Worm (Caenorhabditis elegans): Measurements from ENCODE around the gene R11D1.10.

Gene R11D1.10

DNA sequence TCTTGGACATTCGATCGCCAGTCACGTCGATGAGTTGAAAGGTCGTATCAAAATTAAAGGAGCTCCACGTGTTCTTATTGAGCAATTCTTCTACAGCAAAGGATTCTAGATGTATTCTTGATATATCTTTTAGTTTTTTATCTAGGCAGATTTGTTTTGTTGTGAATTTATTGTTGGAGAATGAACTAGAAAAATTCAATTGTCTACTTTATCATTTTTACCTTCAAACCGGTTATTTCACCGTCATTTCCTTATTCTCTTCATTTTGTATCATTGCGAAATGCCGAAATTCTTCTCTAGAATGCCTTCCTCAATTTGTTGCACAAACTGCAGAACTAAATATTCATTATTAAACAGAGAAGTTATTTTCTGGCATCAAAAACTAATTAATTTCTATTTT, at the start of gene R11D1.10:
TSS of gene R11D1.10 (plus strand) at position 301 of the 400 bp plus-strand sequence.
- TF ChIP-seq egl-27 (tag; optimal IDR thresholded peaks at IDR 0.05) (no peak), ceh-16 (tag; optimal IDR thresholded peaks at IDR 0.05) (no peak), nhr-129 (tag; optimal IDR thresholded peaks at IDR 0.05) (no peak), sma-3 (GFP tag; optimal IDR thresholded peaks at IDR 0.05) (no peak), ztf-11 (tag; optimal IDR thresholded peaks at IDR 0.05) (no peak), lin-13 (GFP tag; optimal IDR thresholded peaks at IDR 0.05) (no peak), nhr-12 (tag; optimal IDR thresholded peaks at IDR 0.05) (no peak), unc-55 (GFP tag; optimal IDR thresholded peaks at IDR 0.05) (no peak), nhr-237 (tag; optimal IDR thresholded peaks at IDR 0.05) (no peak)

DNA sequence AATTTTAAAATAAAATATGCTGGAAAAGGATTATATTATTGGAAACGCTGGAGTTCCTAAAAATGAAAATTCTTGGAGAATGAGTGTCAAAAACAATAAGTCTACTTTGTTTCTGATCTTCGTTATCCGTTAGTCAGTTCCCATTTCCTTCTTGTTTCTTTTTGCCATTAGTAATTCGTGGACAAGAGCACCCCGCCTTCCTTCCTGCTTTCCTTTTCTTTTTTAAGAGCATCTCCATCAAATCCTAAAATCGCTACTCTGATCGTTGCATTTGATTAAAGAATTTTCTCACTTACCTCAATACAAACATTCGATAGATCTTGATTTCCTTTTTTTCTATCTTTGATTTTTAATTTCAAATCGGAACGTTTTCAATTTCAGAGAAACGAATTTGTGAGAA, 49.5 kb upstream of the R11D1.10 start, which contains the start of gene frpr-15:
TSS of gene frpr-15 (plus strand) at position 301 of the 400 bp plus-strand sequence.
- no peak for TF ChIP-seq ceh-16 (tag; optimal IDR thresholded peaks at IDR 0.05)
- no peak for TF ChIP-seq nhr-23 (tag; optimal IDR thresholded peaks at IDR 0.05)
- TF ChIP-seq fos-1 (tag; optimal IDR thresholded peaks at IDR 0.05): no peak
- TF ChIP-seq F13H6.1 (tag; optimal IDR thresholded peaks at IDR 0.05): no peak
- no peak for TF ChIP-seq nhr-11 (tag; optimal IDR thresholded peaks at IDR 0.05)
- TF ChIP-seq egl-27 (tag; optimal IDR thresholded peaks at IDR 0.05): no peak
- no peak for TF ChIP-seq unc-55 (GFP tag; optimal IDR thresholded peaks at IDR 0.05)
- TF ChIP-seq gmeb-1 (tag; optimal IDR thresholded peaks at IDR 0.05): no peak
- TF ChIP-seq ztf-11 (tag; optimal IDR thresholded peaks at IDR 0.05): no peak
- no peak for TF ChIP-seq zag-1 (tag; optimal IDR thresholded peaks at IDR 0.05)
- no peak for TF ChIP-seq sma-3 (GFP tag; optimal IDR thresholded peaks at IDR 0.05)
- TF ChIP-seq alr-1 (tag; optimal IDR thresholded peaks at IDR 0.05): no peak
- TF ChIP-seq mbf-1 (tag; optimal IDR thresholded peaks at IDR 0.05): no peak
- no peak for TF ChIP-seq lin-11 (tag; optimal IDR thresholded peaks at IDR 0.05)
- no peak for TF ChIP-seq ZK546.5 (tag; optimal IDR thresholded peaks at IDR 0.05)

DNA sequence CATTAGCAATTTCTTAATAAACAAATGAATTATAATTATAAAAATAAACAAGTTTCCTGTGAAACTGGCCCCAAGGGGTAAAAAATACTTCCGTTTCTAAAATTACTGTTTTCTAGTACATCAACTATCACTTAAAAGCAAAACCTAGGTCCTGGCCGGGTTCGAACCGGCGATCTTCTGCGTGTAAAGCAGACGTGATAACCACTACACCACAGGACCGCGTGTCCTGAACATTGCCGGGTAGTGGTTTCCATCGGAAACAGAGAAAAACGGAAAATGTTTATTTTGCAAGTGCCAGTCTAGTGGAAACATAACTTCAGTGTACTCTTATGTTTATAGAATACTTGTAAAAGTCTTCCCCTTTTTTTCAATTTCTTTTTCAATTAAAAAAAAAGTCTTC, 46.1 kb upstream of the R11D1.10 start:
- TF ChIP-seq ztf-11 (tag; optimal IDR thresholded peaks at IDR 0.05) (no peak), fos-1 (tag; optimal IDR thresholded peaks at IDR 0.05) (peak; percentile 3)

DNA sequence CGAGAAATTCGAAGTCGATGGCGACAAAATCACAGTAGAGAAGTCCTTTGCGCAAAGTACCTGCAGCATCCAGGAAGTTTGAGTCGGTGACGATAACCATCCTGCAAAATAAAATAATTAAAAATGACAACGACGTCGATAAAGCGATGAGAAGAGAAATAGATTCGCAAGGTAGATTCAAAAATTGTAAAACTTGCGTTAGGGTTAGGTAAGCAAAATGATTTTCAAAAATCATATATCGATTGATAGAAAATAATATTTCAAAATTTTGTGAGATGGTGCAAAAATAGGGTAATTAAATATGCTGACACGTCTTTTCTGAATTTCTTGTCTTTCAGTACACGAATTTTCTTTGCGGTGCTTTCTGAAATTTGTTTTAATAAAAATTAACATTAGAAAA, 34.2 kb upstream of the R11D1.10 start, which contains the start of gene parn-1:
TSS of gene parn-1 (minus strand) at position 101 of the 400 bp plus-strand sequence.
- TF ChIP-seq ceh-82 (tag; optimal IDR thresholded peaks at IDR 0.05) (no peak), sem-4 (tag; optimal IDR thresholded peaks at IDR 0.05) (no peak), elt-3 (tag; optimal IDR thresholded peaks at IDR 0.05) (no peak), lsy-2 (tag; optimal IDR thresholded peaks at IDR 0.05) (no peak), ZK546.5 (tag; optimal IDR thresholded peaks at IDR 0.05) (no peak), ztf-11 (tag; optimal IDR thresholded peaks at IDR 0.05) (no peak), nhr-10 (tag; optimal IDR thresholded peaks at IDR 0.05) (no peak), gmeb-1 (tag; optimal IDR thresholded peaks at IDR 0.05) (no peak), R02D3.7 (tag; optimal IDR thresholded peaks at IDR 0.05) (no peak), sma-9 (GFP tag; optimal IDR thresholded peaks at IDR 0.05) (no peak), sma-9 (tag; optimal IDR thresholded peaks at IDR 0.05) (no peak), peb-1 (tag; optimal IDR thresholded peaks at IDR 0.05) (no peak)

DNA sequence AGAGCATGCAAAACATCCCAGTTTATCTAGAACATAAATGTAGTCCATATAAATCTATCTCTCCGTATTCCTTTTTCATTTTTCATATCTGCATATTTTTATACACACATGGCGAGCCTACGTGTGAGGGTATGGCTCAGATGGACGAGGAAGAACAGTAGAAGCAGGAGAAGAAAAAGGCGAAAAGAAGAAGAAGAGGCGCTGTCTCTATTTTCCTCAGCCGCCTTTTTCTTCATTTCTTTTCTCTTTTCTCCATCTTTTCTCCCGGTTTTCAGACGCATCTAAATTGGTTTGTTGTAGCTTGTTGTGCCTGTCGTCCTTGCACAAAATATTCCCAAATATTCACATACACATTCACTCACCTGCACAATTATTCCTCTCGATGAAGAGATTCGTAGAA, 33.4 kb upstream of the R11D1.10 start, which contains the start of gene K10C8.4:
TSS of gene K10C8.4 (plus strand) at position 301 of the 400 bp plus-strand sequence.
- TF ChIP-seq lin-13 (GFP tag; optimal IDR thresholded peaks at IDR 0.05): no peak
- peak; percentile 15 for TF ChIP-seq C34F6.9 (tag; optimal IDR thresholded peaks at IDR 0.05)
- TF ChIP-seq unc-55 (GFP tag; optimal IDR thresholded peaks at IDR 0.05): peak; percentile 5

DNA sequence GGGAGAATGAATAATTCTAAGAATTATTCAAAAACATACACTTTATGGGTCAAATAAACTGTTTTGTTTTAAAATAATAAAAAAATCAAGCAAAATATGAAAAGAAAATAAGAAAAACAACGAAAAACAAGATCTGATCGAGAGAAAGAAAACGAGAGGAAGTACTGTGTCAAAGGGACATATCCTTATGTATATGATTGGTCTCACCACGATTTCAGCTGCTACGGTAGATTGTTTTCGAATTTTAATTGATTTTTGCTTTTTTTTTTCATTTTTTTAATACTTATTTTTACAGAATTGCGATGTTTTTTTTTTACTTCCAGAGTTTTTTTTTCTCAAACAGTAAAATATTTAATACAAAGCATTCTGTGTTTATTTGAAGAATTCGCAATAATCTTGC, 32.5 kb upstream of the R11D1.10 start:
- TF ChIP-seq elt-3 (tag; optimal IDR thresholded peaks at IDR 0.05) (no peak), nhr-6 (tag; optimal IDR thresholded peaks at IDR 0.05) (no peak), nhr-21 (tag; optimal IDR thresholded peaks at IDR 0.05) (no peak), ZK546.5 (tag; optimal IDR thresholded peaks at IDR 0.05) (no peak), ztf-1 (GFP tag; conservative IDR thresholded peaks at IDR 0.05) (no peak)
